Fruit fly (Drosophila melanogaster) S2 (cell line): ENCODE measurements around the gene Catsup.

ENCODE experiments used
- CG8478 ChIP-seq: fragments of >200 bp; optimal IDR thresholded peaks from 2 replicates; lab custom pipeline; 2018
- CTCF ChIP-seq, 2 experiments: fragments of >200 bp; optimal IDR thresholded peaks; 2 replicates each; lab custom pipeline; 2018

Gene Catsup

DNA sequence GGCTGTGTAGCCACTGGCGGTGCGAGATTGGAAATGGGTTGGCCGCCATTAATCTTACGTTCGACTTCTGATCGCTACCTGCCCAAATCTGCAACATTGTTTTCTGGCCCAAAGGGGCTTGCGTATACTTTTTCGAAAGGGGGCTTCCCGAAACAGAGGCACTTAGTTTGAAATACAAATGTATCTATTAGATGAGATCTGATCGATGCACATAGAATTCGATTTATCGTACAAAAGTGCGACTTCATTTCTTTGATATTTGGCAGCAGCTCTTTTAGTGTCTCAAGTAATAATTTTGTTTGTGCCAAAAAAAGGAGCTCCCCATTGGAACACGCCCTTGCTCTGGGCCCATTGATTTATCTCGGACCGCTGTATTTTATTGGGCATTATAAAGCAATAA lies 30.1 kb downstream of the Catsup start:
- TF ChIP-seq CG8478 (lab: Kevin White, UChicago) (no peak), CTCF (optimal IDR thresholded peaks at IDR 0.05; lab: Kevin White, UChicago) (no peak)

DNA sequence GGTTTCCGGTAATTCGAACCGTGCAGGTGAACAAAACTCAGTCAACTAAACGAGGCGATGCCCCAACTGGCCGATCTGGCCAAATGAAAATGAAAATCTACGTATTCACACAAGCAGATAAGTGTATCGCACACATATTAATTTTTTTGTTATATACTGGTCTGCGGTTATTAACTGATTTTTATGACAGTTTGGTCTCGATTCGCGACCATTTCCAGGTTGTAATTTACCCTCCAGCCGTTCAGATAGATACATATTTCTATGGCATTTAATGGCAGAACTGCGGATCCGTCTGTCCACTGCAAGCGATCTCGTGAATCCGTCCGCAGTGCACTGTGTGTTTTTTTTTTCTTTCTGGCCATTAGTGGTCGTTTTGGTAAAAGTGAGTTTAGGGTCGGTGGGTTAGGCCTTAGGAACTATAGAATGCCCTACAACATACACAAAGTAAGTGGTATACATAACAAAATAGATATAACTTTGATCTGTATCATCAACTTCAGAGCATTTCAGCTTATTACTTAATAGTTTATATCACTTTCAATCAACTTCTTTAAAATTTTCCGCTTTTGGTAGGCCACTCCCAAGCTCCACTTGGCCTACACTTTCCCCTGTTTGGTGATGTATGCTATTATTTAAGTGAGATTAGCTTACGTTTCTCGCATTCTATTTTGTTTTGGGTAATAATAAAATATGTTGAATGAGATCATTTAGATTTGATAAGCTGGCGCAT lies 32.6 kb downstream of the Catsup start, which contains the start of gene CG17572:
TSS of gene CG17572 (minus strand) at position 51 of the 730 bp plus-strand sequence.
- TF ChIP-seq CG8478 (lab: Kevin White, UChicago), result no peak
- TF ChIP-seq CTCF (optimal IDR thresholded peaks at IDR 0.05; lab: Kevin White, UChicago), result no peak

DNA sequence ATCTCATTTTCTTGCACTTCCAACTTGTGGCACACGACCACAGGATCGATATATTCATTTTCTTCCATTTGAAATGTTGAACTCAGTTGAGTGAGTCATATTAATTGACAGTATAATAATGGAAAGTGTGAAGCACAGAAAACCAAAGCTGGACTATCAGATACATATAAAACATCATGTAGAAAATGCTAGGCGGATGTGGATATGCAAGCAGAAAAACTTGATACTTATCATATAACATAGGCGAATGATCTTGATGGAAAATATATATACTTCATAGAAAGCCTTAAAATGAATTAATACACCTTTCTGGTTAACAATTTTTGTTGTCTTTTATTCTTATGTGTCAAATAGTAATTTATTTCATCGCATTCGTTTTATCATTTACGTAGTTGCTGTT lies 37.3 kb downstream of the Catsup start, which contains the start of gene CG10700:
TSS of gene CG10700 (minus strand) at position 101 of the 400 bp plus-strand sequence.
- no peak for TF ChIP-seq CTCF (optimal IDR thresholded peaks at IDR 0.05; lab: Kevin White, UChicago)
- TF ChIP-seq CG8478 (lab: Kevin White, UChicago), result no peak

DNA sequence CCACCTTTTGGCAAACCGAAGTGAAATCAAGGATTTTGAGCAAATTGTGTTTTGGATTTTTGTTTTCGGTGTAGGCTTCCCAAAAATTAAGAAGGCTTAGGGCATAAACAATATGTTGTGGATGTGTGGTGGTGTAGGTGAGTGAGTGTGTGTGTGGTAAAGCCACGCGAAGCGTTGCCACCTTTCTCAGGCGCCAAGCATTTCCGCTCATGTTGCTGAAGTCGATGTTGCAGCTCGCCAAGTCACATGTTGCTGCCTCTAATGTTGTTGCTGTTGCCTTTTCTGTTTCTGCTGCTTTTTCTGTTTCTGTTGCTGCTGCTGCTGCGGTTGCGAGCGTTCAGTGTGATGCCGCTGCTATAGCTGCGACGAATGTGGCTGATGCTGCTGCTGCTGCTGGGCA lies 38.1 kb downstream of the Catsup start:
- no peak for TF ChIP-seq CG8478 (lab: Kevin White, UChicago)
- no peak for TF ChIP-seq CTCF (optimal IDR thresholded peaks at IDR 0.05; lab: Kevin White, UChicago)

DNA sequence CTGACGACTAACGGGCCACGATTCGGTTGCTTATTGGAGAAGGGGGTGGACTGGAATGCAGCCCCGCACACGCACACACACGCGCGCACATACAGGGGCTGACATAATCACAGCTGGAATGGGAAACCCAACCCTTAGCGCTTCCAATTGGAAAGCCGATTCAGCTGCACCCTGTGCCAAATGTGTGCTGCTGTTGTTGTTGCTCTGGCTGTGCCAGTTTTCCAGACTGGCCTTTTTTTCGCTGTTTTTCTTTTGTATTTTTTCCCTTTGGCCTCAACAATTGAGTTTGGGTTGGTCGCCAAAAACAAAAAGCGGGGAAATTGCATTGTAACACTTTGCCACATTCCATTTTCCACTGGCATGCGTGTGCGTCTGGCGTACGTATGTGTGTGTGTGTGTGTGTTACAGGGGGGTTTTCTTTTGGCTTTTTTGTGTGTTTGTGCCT lies 41.7 kb downstream of the Catsup start:
- no peak for TF ChIP-seq CG8478 (lab: Kevin White, UChicago)
- TF ChIP-seq CTCF (optimal IDR thresholded peaks at IDR 0.05; lab: Kevin White, UChicago), result no peak

DNA sequence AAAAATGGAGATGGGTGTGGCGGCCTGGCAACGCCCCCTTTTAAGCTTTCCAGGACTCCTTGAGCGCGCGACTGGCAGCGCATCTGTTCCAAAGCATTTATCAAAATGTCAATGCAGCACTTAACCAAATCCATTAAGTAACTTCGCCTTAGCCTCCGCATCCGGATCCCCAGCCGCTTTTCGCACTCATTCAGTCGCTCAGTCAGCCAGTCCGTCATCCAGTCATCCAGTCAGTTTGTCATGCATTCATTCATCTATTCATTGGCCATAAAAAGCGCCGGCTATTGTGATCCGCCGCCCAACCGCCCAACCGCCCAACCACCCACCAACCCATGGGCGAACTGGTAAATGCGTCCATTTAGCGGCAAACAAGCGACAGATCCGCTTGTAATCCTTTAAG lies 47.2 kb downstream of the Catsup start:
- TF ChIP-seq CG8478 (lab: Kevin White, UChicago) (no peak), CTCF (optimal IDR thresholded peaks at IDR 0.05; lab: Kevin White, UChicago) (no peak)

DNA sequence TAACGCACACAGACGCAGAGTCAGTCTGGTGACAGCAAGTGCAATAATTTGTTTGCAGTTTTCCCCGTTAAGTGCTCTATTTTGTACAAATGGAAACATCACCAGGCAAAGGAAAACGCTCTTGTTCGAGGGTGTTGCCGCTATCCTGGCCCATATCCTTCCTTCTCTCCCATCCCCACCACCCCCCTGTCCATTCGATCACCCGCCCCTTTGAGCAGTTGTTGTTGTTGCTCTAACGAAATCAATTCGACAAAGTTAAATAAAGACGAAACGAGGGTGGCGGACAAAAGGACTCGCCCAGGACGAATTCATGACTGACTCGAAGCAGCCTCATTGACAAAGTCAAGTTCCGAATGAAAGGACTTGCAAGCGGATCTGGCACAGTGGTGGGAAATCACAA lies 47.7 kb downstream of the Catsup start:
- TF ChIP-seq CTCF (optimal IDR thresholded peaks at IDR 0.05; lab: Kevin White, UChicago), result no peak
- TF ChIP-seq CG8478 (lab: Kevin White, UChicago), result no peak
